Fruit fly (Drosophila melanogaster) whole organism, prepupa: ENCODE results near the gene wa-cup.

Source experiments
- CG3032 ChIP-seq: fragments of 200-800 bp; optimal IDR thresholded peaks from 2 replicates; lab custom pipeline; 2019; ENCODE audit warnings: missing biosample characterization, mild to moderate bottlenecking, missing genetic modification characterization, moderate library complexity
- CG34406 ChIP-seq: fragments of 200-800 bp; sonication (Bioruptor generic); optimal IDR thresholded peaks from 3 replicates; lab custom pipeline; 2016; ENCODE audit warnings: missing biosample characterization, missing genetic modification characterization
- CG4318 ChIP-seq: fragments of 200-800 bp; sonication (Bioruptor generic); optimal IDR thresholded peaks from 3 replicates; lab custom pipeline; 2017; ENCODE audit warnings: missing biosample characterization, mild to moderate bottlenecking, missing genetic modification characterization
- CG6276 ChIP-seq: fragments of 200-800 bp; sonication (Bioruptor generic); optimal IDR thresholded peaks from 2 replicates; lab custom pipeline; 2017; ENCODE audit warnings: missing biosample characterization, mild to moderate bottlenecking, missing genetic modification characterization
- CG6792 ChIP-seq: fragments of 200-800 bp; sonication (Bioruptor generic); optimal IDR thresholded peaks from 3 replicates; lab custom pipeline; 2016; ENCODE audit warnings: missing biosample characterization, missing genetic modification characterization
- CG7368 ChIP-seq: fragments of 200-800 bp; sonication (Bioruptor generic); optimal IDR thresholded peaks from 3 replicates; lab custom pipeline; 2016; ENCODE audit warnings: missing biosample characterization, missing genetic modification characterization
- CG8119 ChIP-seq: fragments of 200-800 bp; sonication (Bioruptor generic); IDR thresholded peaks from 3 replicates; pipeline ENCODE4 v1.3.6; 2022; ENCODE audit warnings: missing biosample characterization, missing genetic modification characterization
- CG8632 ChIP-seq: fragments of 200-800 bp; sonication (Bioruptor generic); optimal IDR thresholded peaks from 3 replicates; lab custom pipeline; 2016; ENCODE audit warnings: missing biosample characterization, missing genetic modification characterization
- Gug ChIP-seq: fragments of 200-800 bp; sonication (Bioruptor generic); IDR thresholded peaks from 2 replicates; pipeline ENCODE4 v1.3.6; 2022; ENCODE audit warnings: missing biosample characterization, missing genetic modification characterization
- OdsH ChIP-seq: fragments of 200-800 bp; sonication (Bioruptor generic); optimal IDR thresholded peaks from 3 replicates; lab custom pipeline; 2016; ENCODE audit warnings: missing biosample characterization, missing genetic modification characterization
- Smox ChIP-seq: fragments of 200-800 bp; sonication (Bioruptor generic); optimal IDR thresholded peaks from 3 replicates; lab custom pipeline; 2016; ENCODE audit warnings: missing biosample characterization, missing genetic modification characterization
- Sox102F ChIP-seq: fragments of 200-800 bp; sonication (Bioruptor generic); optimal IDR thresholded peaks from 2 replicates; lab custom pipeline; 2016; ENCODE audit warnings: missing biosample characterization, mild to moderate bottlenecking, missing genetic modification characterization
- esn ChIP-seq: fragments of 200-800 bp; sonication (Bioruptor generic); optimal IDR thresholded peaks from 2 replicates; lab custom pipeline; 2016; ENCODE audit warnings: missing biosample characterization, mild to moderate bottlenecking, missing genetic modification characterization, moderate library complexity
- net ChIP-seq: fragments of 200-800 bp; sonication (Bioruptor generic); optimal IDR thresholded peaks from 3 replicates; lab custom pipeline; 2016; ENCODE audit warnings: missing biosample characterization, missing genetic modification characterization

dm6 chr3R:7406569-7406968 lies 14.0 kb upstream of the wa-cup start, which contains the start of gene Ir84a:
- TF ChIP-seq OdsH (GFP tag; lab: Kevin White, UChicago) (no peak), CG34406 (GFP tag; lab: Kevin White, UChicago) (no peak), Sox102F (no peak), net (GFP tag; lab: Kevin White, UChicago) (no peak), esn (GFP tag; lab: Kevin White, UChicago) (no peak), CG4318 (GFP tag; lab: Kevin White, UChicago) (no peak), Gug (no peak), CG8119 (no peak), CG6792 (GFP tag; lab: Kevin White, UChicago) (no peak), Smox (GFP tag; lab: Kevin White, UChicago) (no peak), CG6276 (GFP tag; lab: Kevin White, UChicago) (no peak), CG7368 (no peak), CG8632 (no peak), CG3032 (no peak)
